Worm (Caenorhabditis elegans) whole organism, L1 larva: Measurements from ENCODE around the gene chk-1.

Source experiments
- C04F5.9 ChIP-seq: sonication (generic microtip); optimal IDR thresholded peaks from 2 replicates; lab custom pipeline; 2016; ENCODE audit warnings: missing genetic modification characterization, missing compliant biosample characterization
- C16A3.4 ChIP-seq: fragments of 150-350 bp; optimal IDR thresholded peaks from 2 replicates; lab custom pipeline; 2014; ENCODE audit warnings: missing biosample characterization, missing genetic modification characterization
- C34B4.2 ChIP-seq: sonication (generic microtip); optimal IDR thresholded peaks from 2 replicates; lab custom pipeline; 2017; ENCODE audit warnings: mild to moderate bottlenecking, missing genetic modification characterization, missing compliant biosample characterization
- F16B12.6 ChIP-seq: fragments of 150-350 bp; optimal IDR thresholded peaks from 2 replicates; lab custom pipeline; 2014; ENCODE audit warnings: missing biosample characterization, missing genetic modification characterization
- alr-1 ChIP-seq: fragments of 200-800 bp; sonication (Bioruptor generic); optimal IDR thresholded peaks from 2 replicates; lab custom pipeline; 2018; ENCODE audit warnings: borderline replicate concordance, mild to moderate bottlenecking, missing genetic modification characterization, missing compliant biosample characterization
- ama-1 ChIP-seq: fragments of 150-350 bp; optimal IDR thresholded peaks from 2 replicates; lab custom pipeline; 2014
- ceh-82 ChIP-seq, 3 experiments: fragments of 150-350 bp in 1 of 3; sonication (generic microtip) in 2 of 3; optimal IDR thresholded peaks; 2 replicates each; lab custom pipeline; 2014 to 2017; ENCODE audit warnings: missing biosample characterization in 3 of 3, missing genetic modification characterization in 3 of 3
- ceh-90 ChIP-seq: sonication (generic microtip); optimal IDR thresholded peaks from 2 replicates; lab custom pipeline; 2016; ENCODE audit warnings: missing genetic modification characterization, missing compliant biosample characterization
- ces-1 ChIP-seq: fragments of 150-350 bp; optimal IDR thresholded peaks from 2 replicates; lab custom pipeline; 2014; ENCODE audit warnings: missing biosample characterization, missing genetic modification reagents, missing genetic modification characterization
- dpl-1 ChIP-seq, 3 experiments: fragments of 150-350 bp in 2 of 3; sonication (generic microtip) in 1 of 3; optimal IDR thresholded peaks; 2 replicates each; lab custom pipeline; 2014 to 2017; ENCODE audit warnings: missing biosample characterization in 3 of 3, missing genetic modification characterization in 3 of 3, missing genetic modification reagents in 3 of 3
- dsc-1 ChIP-seq: sonication (generic microtip); optimal IDR thresholded peaks from 2 replicates; lab custom pipeline; 2016; ENCODE audit warnings: mild to moderate bottlenecking, missing genetic modification characterization, missing compliant biosample characterization
- efl-1 ChIP-seq, 4 experiments: fragments of 150-350 bp; optimal IDR thresholded peaks in 3 of 4; peaks in 1 of 4; 1 replicate in 1 of 4; 2 replicates in 3 of 4; lab custom pipeline; 2014; ENCODE audit warnings: missing biosample characterization in 2 of 4, missing genetic modification characterization in 2 of 4, missing genetic modification reagents in 2 of 4
- efl-3 ChIP-seq: fragments of 200-800 bp; sonication (Bioruptor generic); optimal IDR thresholded peaks from 2 replicates; lab custom pipeline; 2018; ENCODE audit warnings: mild to moderate bottlenecking, missing genetic modification characterization, missing compliant biosample characterization
- egl-13 ChIP-seq: sonication (generic microtip); optimal IDR thresholded peaks from 2 replicates; lab custom pipeline; 2016; ENCODE audit warnings: missing genotype, missing genetic modification reagents, missing genetic modification characterization, missing compliant biosample characterization
- egl-27 ChIP-seq, 2 experiments: fragments of 150-350 bp in 1 of 2; sonication (generic microtip); optimal IDR thresholded peaks; 3 replicates each; lab custom pipeline; 2017 to 2018; ENCODE audit warnings: missing biosample characterization in 2 of 2, missing genetic modification characterization in 2 of 2, missing genetic modification reagents in 2 of 2
- elt-2 ChIP-seq: sonication (generic microtip); optimal IDR thresholded peaks from 2 replicates; lab custom pipeline; 2016; ENCODE audit warnings: missing genetic modification characterization, mild to moderate bottlenecking, inconsistent platforms, missing compliant biosample characterization, missing genetic modification reagents
- fkh-10 ChIP-seq: sonication (generic microtip); optimal IDR thresholded peaks from 2 replicates; lab custom pipeline; 2017; ENCODE audit warnings: missing biosample characterization, missing genetic modification reagents, missing genetic modification characterization
- fkh-4 ChIP-seq: sonication (generic microtip); optimal IDR thresholded peaks from 2 replicates; lab custom pipeline; 2016; ENCODE audit warnings: missing compliant biosample characterization, missing genetic modification characterization, borderline replicate concordance
- hlh-4 ChIP-seq: sonication (generic microtip); optimal IDR thresholded peaks from 2 replicates; lab custom pipeline; 2016; ENCODE audit warnings: mild to moderate bottlenecking, missing genetic modification characterization, missing compliant biosample characterization
- hpl-2 ChIP-seq: fragments of 150-350 bp; optimal IDR thresholded peaks from 2 replicates; lab custom pipeline; 2014; ENCODE audit warnings: missing biosample characterization, missing genetic modification reagents, missing genetic modification characterization
- jun-1 ChIP-seq: fragments of 150-350 bp; optimal IDR thresholded peaks from 2 replicates; lab custom pipeline; 2014; ENCODE audit warnings: missing biosample characterization, missing genetic modification reagents, missing genetic modification characterization
- lin-14 ChIP-seq: fragments of 200-800 bp; sonication (Bioruptor generic); optimal IDR thresholded peaks from 2 replicates; lab custom pipeline; 2018; ENCODE audit warnings: mild to moderate bottlenecking, missing genetic modification characterization, moderate library complexity, missing compliant biosample characterization
- lin-15B ChIP-seq: fragments of 150-350 bp; sonication (generic microtip); optimal IDR thresholded peaks from 3 replicates; lab custom pipeline; 2014; ENCODE audit warnings: missing biosample characterization, missing genetic modification characterization
- lin-35 ChIP-seq, 2 experiments: fragments of 150-350 bp; optimal IDR thresholded peaks; 2 replicates each; lab custom pipeline; 2014; ENCODE audit warnings: missing biosample characterization in 2 of 2, missing genetic modification characterization in 2 of 2, missing genetic modification reagents in 2 of 2
- lir-3 ChIP-seq: sonication (generic microtip); optimal IDR thresholded peaks from 2 replicates; lab custom pipeline; 2016; ENCODE audit warnings: mild to moderate bottlenecking, missing genetic modification characterization, moderate library complexity, missing compliant biosample characterization; ENCODE audit not compliant: poor library complexity
- lsy-2 ChIP-seq, 2 experiments: fragments of 150-350 bp; optimal IDR thresholded peaks; 2 replicates each; lab custom pipeline; 2014; ENCODE audit warnings: missing biosample characterization in 2 of 2, missing genetic modification characterization in 2 of 2
- mab-9 ChIP-seq: fragments of 200-800 bp; sonication (Bioruptor generic); IDR thresholded peaks from 2 replicates; pipeline ENCODE4 v1.3.6; 2022; ENCODE audit warnings: missing genetic modification reagents, missing genetic modification characterization, missing compliant biosample characterization
- mdl-1 ChIP-seq, 2 experiments: fragments of 150-350 bp; optimal IDR thresholded peaks; 2 replicates each; lab custom pipeline; 2014 to 2017; ENCODE audit warnings: missing biosample characterization in 2 of 2, missing genetic modification characterization in 2 of 2, inconsistent platforms in 1 of 2
- mef-2 ChIP-seq: fragments of 150-350 bp; optimal IDR thresholded peaks from 2 replicates; lab custom pipeline; 2014; ENCODE audit warnings: missing biosample characterization, missing genetic modification characterization
- mep-1 ChIP-seq: fragments of 150-350 bp; optimal IDR thresholded peaks from 2 replicates; lab custom pipeline; 2014; ENCODE audit warnings: missing biosample characterization, missing genetic modification characterization
- nhr-11 ChIP-seq: fragments of 150-350 bp; optimal IDR thresholded peaks from 2 replicates; lab custom pipeline; 2014; ENCODE audit warnings: missing biosample characterization, missing genetic modification characterization
- nhr-12 ChIP-seq: sonication (generic microtip); optimal IDR thresholded peaks from 2 replicates; lab custom pipeline; 2017; ENCODE audit warnings: missing biosample characterization, missing genetic modification characterization
- nhr-19 ChIP-seq: fragments of 200-800 bp; sonication (Bioruptor generic); conservative IDR thresholded peaks from 2 replicates; pipeline ENCODE4 v1.3.6; 2022; ENCODE audit warnings: missing genetic modification characterization, missing compliant biosample characterization
- nhr-20 ChIP-seq: sonication (generic microtip); optimal IDR thresholded peaks from 2 replicates; lab custom pipeline; 2016; ENCODE audit warnings: mild to moderate bottlenecking, missing genetic modification characterization, missing compliant biosample characterization
- nhr-237 ChIP-seq: fragments of 150-350 bp; optimal IDR thresholded peaks from 2 replicates; lab custom pipeline; 2014; ENCODE audit warnings: missing biosample characterization, missing genetic modification characterization
- nhr-28 ChIP-seq: fragments of 150-350 bp; optimal IDR thresholded peaks from 2 replicates; lab custom pipeline; 2014; ENCODE audit warnings: missing biosample characterization, missing genetic modification characterization
- nhr-47 ChIP-seq: sonication (generic microtip); optimal IDR thresholded peaks from 2 replicates; lab custom pipeline; 2016; ENCODE audit warnings: mild to moderate bottlenecking, missing genetic modification characterization, moderate library complexity, missing compliant biosample characterization
- nhr-71 ChIP-seq: sonication (generic microtip); optimal IDR thresholded peaks from 2 replicates; lab custom pipeline; 2016; ENCODE audit warnings: mild to moderate bottlenecking, missing genetic modification characterization, moderate library complexity, missing compliant biosample characterization
- nhr-76 ChIP-seq: sonication (generic microtip); optimal IDR thresholded peaks from 2 replicates; lab custom pipeline; 2017; ENCODE audit warnings: missing biosample characterization, missing genetic modification characterization
- nhr-77 ChIP-seq: fragments of 150-350 bp; optimal IDR thresholded peaks from 2 replicates; lab custom pipeline; 2014; ENCODE audit warnings: missing biosample characterization, missing genetic modification characterization
- nhr-84 ChIP-seq: sonication (generic microtip); optimal IDR thresholded peaks from 2 replicates; lab custom pipeline; 2017; ENCODE audit warnings: missing biosample characterization, missing genetic modification characterization
- nhr-85 ChIP-seq: sonication (generic microtip); peaks from one replicate; lab custom pipeline; 2016; ENCODE audit warnings: missing genetic modification characterization, inconsistent platforms, missing compliant biosample characterization
- nhr-90 ChIP-seq: sonication (generic microtip); optimal IDR thresholded peaks from 2 replicates; lab custom pipeline; 2016; ENCODE audit warnings: mild to moderate bottlenecking, missing genetic modification characterization, missing compliant biosample characterization; ENCODE audit not compliant: poor library complexity
- pax-3 ChIP-seq: fragments of 200-800 bp; sonication (Bioruptor generic); optimal IDR thresholded peaks from 2 replicates; lab custom pipeline; 2018; ENCODE audit warnings: mild to moderate bottlenecking, missing genetic modification characterization, moderate library complexity, missing compliant biosample characterization
- pqm-1 ChIP-seq: sonication (generic microtip); optimal IDR thresholded peaks from 3 replicates; lab custom pipeline; 2017; ENCODE audit warnings: missing biosample characterization, missing genetic modification characterization
- rnt-1 ChIP-seq: sonication (generic microtip); optimal IDR thresholded peaks from 2 replicates; lab custom pipeline; 2016; ENCODE audit warnings: mild to moderate bottlenecking, missing genetic modification characterization, moderate library complexity, missing compliant biosample characterization
- skn-1 ChIP-seq: fragments of 150-350 bp; optimal IDR thresholded peaks from 2 replicates; lab custom pipeline; 2014; ENCODE audit warnings: missing biosample characterization, missing genetic modification characterization
- snu-23 ChIP-seq: sonication (generic microtip); optimal IDR thresholded peaks from 2 replicates; lab custom pipeline; 2016; ENCODE audit warnings: missing genetic modification characterization, missing compliant biosample characterization
- sup-37 ChIP-seq: fragments of 200-800 bp; sonication (Bioruptor generic); optimal IDR thresholded peaks from 2 replicates; lab custom pipeline; 2018; ENCODE audit warnings: mild to moderate bottlenecking, missing genetic modification characterization, missing compliant biosample characterization
- tlp-1 ChIP-seq: fragments of 150-350 bp; optimal IDR thresholded peaks from 2 replicates; lab custom pipeline; 2014; ENCODE audit warnings: missing biosample characterization, missing genetic modification characterization
- unc-130 ChIP-seq: fragments of 150-350 bp; optimal IDR thresholded peaks from 2 replicates; lab custom pipeline; 2017; ENCODE audit warnings: missing biosample characterization, missing genetic modification characterization, inconsistent platforms
- xbp-1 ChIP-seq: sonication (generic microtip); optimal IDR thresholded peaks from 2 replicates; lab custom pipeline; 2016; ENCODE audit warnings: missing genetic modification characterization, missing compliant biosample characterization
- zag-1 ChIP-seq: fragments of 150-350 bp; optimal IDR thresholded peaks from 2 replicates; lab custom pipeline; 2014; ENCODE audit warnings: missing biosample characterization, missing genetic modification characterization

The chk-1 gene

DNA sequence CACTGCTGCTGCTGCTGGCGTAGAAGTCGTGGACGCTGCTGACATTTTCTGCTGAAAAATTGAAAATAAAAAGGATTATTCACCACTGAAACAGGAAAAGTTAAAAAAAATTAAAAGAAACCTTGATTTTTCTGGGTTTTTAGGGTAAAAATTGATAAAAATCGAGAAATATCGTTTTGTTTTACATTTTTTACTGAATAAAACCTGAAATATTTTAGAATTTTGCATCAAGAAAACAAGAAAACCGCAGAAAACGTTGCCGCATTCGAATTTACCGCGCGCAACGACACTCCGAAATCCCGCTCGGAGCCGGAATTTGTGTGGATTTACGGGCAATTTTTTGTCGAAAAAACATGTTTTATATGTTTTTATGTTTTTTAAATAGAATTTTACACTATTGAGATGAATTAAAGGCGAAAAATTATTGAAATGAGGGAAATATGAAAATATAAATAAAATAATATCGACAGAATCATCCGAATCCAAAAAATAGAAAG is at the start of gene chk-1:
Gene chk-1 (minus strand): TSS at position 51 of the 497 bp plus-strand sequence.
- TF ChIP-seq C34B4.2 (tag; lab: Kevin White, UChicago) (no peak), pax-3 (tag; lab: Kevin White, UChicago) (no peak), lin-15B (tag; lab: Kevin White, UChicago) (peak; percentile 72), lir-3 (tag; lab: Kevin White, UChicago) (no peak), fkh-10 (GFP tag; lab: Kevin White, UChicago) (peak; percentile 12), efl-1 (optimal IDR thresholded peaks at IDR 0.05; lab: Kevin White, UChicago) (peak; percentile 61 to 94), efl-1 (GFP tag; optimal IDR thresholded peaks at IDR 0.05 in 1 of 2; lab: Kevin White, UChicago) (peak; percentile 94 to 99), fkh-4 (no peak), mab-9 (no peak), C04F5.9 (tag; lab: Kevin White, UChicago) (no peak), ces-1 (GFP tag; lab: Kevin White, UChicago) (no peak), ceh-82 (tag; optimal IDR thresholded peaks at IDR 0.05; lab: Kevin White, UChicago) (peak; percentile 55 to 59 (median 57)), C16A3.4 (tag; lab: Kevin White, UChicago) (peak; percentile 67), nhr-237 (no peak), nhr-71 (tag; lab: Kevin White, UChicago) (peak; percentile 77), rnt-1 (tag; lab: Kevin White, UChicago) (peak; percentile 82), hpl-2 (GFP tag; lab: Kevin White, UChicago) (no peak), nhr-19 (GFP tag; lab: Robert Waterston, UW) (peak; percentile 60), mef-2 (tag; lab: Kevin White, UChicago) (peak; percentile 13), ama-1 (no peak), skn-1 (tag; lab: Kevin White, UChicago) (peak; percentile 88), ceh-90 (tag; lab: Kevin White, UChicago) (no peak), unc-130 (tag; lab: Kevin White, UChicago) (peak; percentile 47), nhr-90 (tag; lab: Kevin White, UChicago) (peak; percentile 48), nhr-12 (tag; lab: Kevin White, UChicago) (no peak), mdl-1 (tag; optimal IDR thresholded peaks at IDR 0.05; lab: Kevin White, UChicago) (peak in 1 of 2 experiments; percentile 60), lin-14 (GFP tag; lab: Kevin White, UChicago) (peak; percentile 86), nhr-28 (no peak), hlh-4 (tag; lab: Kevin White, UChicago) (no peak), tlp-1 (tag; lab: Kevin White, UChicago) (no peak), lin-35 (GFP tag; optimal IDR thresholded peaks at IDR 0.05; lab: Kevin White, UChicago) (peak; percentile 91 to 96), pqm-1 (no peak), efl-3 (GFP tag; lab: Kevin White, UChicago) (no peak), nhr-20 (tag; lab: Kevin White, UChicago) (peak; percentile 69), nhr-76 (tag; lab: Kevin White, UChicago) (no peak), lsy-2 (tag; optimal IDR thresholded peaks at IDR 0.05; lab: Kevin White, UChicago) (peak; percentile 66 to 83), dsc-1 (tag; lab: Kevin White, UChicago) (peak; percentile 48), egl-27 (tag; optimal IDR thresholded peaks at IDR 0.05; lab: Kevin White, UChicago) (no peak), F16B12.6 (tag; lab: Kevin White, UChicago) (peak; percentile 43), zag-1 (tag; lab: Kevin White, UChicago) (no peak), nhr-77 (tag; lab: Kevin White, UChicago) (peak; percentile 22), dpl-1 (GFP tag; optimal IDR thresholded peaks at IDR 0.05; lab: Kevin White, UChicago) (peak; percentile 92 to 96 (median 94)), jun-1 (tag; lab: Kevin White, UChicago) (peak; percentile 6), alr-1 (tag; lab: Kevin White, UChicago) (no peak), mep-1 (peak; percentile 87), nhr-11 (tag; lab: Kevin White, UChicago) (no peak), elt-2 (tag; lab: Kevin White, UChicago) (no peak), xbp-1 (tag; lab: Kevin White, UChicago) (peak; percentile 67), sup-37 (GFP tag; lab: Kevin White, UChicago) (no peak), nhr-85 (tag; lab: Kevin White, UChicago) (peak; percentile 77), nhr-84 (tag; lab: Kevin White, UChicago) (no peak), snu-23 (GFP tag; lab: Kevin White, UChicago) (peak; percentile 76), egl-13 (peak; percentile 46), nhr-47 (tag; lab: Kevin White, UChicago) (peak; percentile 76)
